Fruit fly (Drosophila melanogaster) whole organism, adult: ENCODE data around the gene Nf-YB.

ENCODE experiments used
- CG1620 ChIP-seq: fragments of 200-800 bp; sonication (Bioruptor generic); optimal IDR thresholded peaks from 2 replicates; lab custom pipeline; 2016; ENCODE audit warnings: missing biosample characterization, missing genetic modification characterization
- CG5204 ChIP-seq: fragments of 200-800 bp; sonication (Bioruptor generic); optimal IDR thresholded peaks from 2 replicates; lab custom pipeline; 2016; ENCODE audit warnings: missing biosample characterization, missing genetic modification characterization
- CG7101 ChIP-seq: fragments of 200-800 bp; sonication (Bioruptor generic); optimal IDR thresholded peaks from 2 replicates; lab custom pipeline; 2018; ENCODE audit warnings: missing biosample characterization, mild to moderate bottlenecking, missing genetic modification characterization, moderate library complexity
- Clk ChIP-seq: fragments of 200-800 bp; sonication (Bioruptor generic); optimal IDR thresholded peaks from 2 replicates; lab custom pipeline; 2017; ENCODE audit warnings: missing biosample characterization, missing genetic modification characterization
- Crg-1 ChIP-seq: fragments of 200-800 bp; sonication (Bioruptor generic); optimal IDR thresholded peaks from 2 replicates; lab custom pipeline; 2016; ENCODE audit warnings: missing biosample characterization, missing genetic modification characterization
- Mnt ChIP-seq: fragments of 200-800 bp; sonication (Bioruptor generic); optimal IDR thresholded peaks from 2 replicates; lab custom pipeline; 2016; ENCODE audit warnings: missing biosample characterization, mild to moderate bottlenecking, missing genetic modification characterization
- bab1 ChIP-seq: fragments of 200-800 bp; sonication (Bioruptor generic); optimal IDR thresholded peaks from 3 replicates; lab custom pipeline; 2019; ENCODE audit warnings: missing biosample characterization, mild to moderate bottlenecking, missing genetic modification characterization, moderate library complexity
- cic ChIP-seq: fragments of 200-800 bp; sonication (Bioruptor generic); optimal IDR thresholded peaks from 2 replicates; lab custom pipeline; 2017; ENCODE audit warnings: missing biosample characterization, mild to moderate bottlenecking, missing genetic modification characterization, moderate library complexity
- cnc ChIP-seq, 2 experiments: fragments of >200 bp; optimal IDR thresholded peaks; 2 replicates each; lab custom pipeline; 2017
- kay ChIP-seq: fragments of 200-800 bp; sonication (Bioruptor generic); peaks from one replicate; lab custom pipeline; 2016; ENCODE audit warnings: missing biosample characterization, missing genetic modification characterization, borderline replicate concordance
- toe ChIP-seq: fragments of 200-800 bp; sonication (Bioruptor generic); optimal IDR thresholded peaks from 2 replicates; lab custom pipeline; 2016; ENCODE audit warnings: missing biosample characterization, missing genetic modification characterization

DNA sequence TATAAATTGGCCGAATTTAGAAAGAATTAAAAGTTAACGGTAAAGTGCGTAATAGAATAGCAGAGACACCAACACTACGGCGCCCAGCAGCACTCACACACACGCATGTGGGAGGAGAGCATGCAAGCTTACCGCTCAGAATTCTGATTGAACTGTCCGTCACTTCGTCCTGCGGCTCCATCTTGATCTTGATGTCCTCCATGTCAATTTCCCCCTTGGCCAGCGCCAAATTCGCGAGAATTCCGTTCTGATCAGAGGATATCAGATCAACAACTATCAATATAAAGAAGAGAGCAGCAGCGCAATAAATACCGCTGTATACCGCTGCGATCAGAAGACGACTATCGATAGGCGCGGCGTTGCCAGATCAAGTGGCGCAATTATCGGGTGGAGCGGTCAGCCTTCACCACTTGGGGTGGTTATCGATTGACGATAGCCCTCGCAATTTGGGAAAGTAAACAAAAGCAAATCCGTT is at the start of gene Nf-YB, which contains the start of gene CG10462:
- TF ChIP-seq cic (no peak), cnc (optimal IDR thresholded peaks at IDR 0.05; lab: Kevin White, UChicago) (no peak), Crg-1 (GFP tag; lab: Kevin White, UChicago) (no peak), CG5204 (no peak), kay (GFP tag; lab: Kevin White, UChicago) (no peak), CG1620 (GFP tag; lab: Kevin White, UChicago) (no peak), toe (GFP tag; lab: Kevin White, UChicago) (no peak), CG7101 (tag; lab: Kevin White, UChicago) (no peak), Clk (no peak), bab1 (peak; percentile 5), Mnt (GFP tag; lab: Kevin White, UChicago) (no peak)
